Worm (Caenorhabditis elegans) whole organism, mixed stage, embryonic: ENCODE data around the gene nhr-145.

ENCODE experiments used
- ces-1 ChIP-seq: fragments of 150-350 bp; optimal IDR thresholded peaks from 2 replicates; lab custom pipeline; 2014; ENCODE audit warnings: missing biosample characterization, missing genetic modification reagents, missing genetic modification characterization
- elt-3 ChIP-seq: fragments of 150-350 bp; optimal IDR thresholded peaks from 2 replicates; lab custom pipeline; 2014; ENCODE audit warnings: missing biosample characterization, missing genetic modification characterization
- lin-13 ChIP-seq: fragments of 150-350 bp; optimal IDR thresholded peaks from 2 replicates; lab custom pipeline; 2014; ENCODE audit warnings: missing biosample characterization, missing genetic modification characterization
- lin-32 ChIP-seq: fragments of 200-800 bp; sonication (Bioruptor generic); optimal IDR thresholded peaks from 2 replicates; lab custom pipeline; 2018; ENCODE audit warnings: mild to moderate bottlenecking, missing genetic modification characterization, missing compliant biosample characterization
- lsy-2 ChIP-seq: fragments of 150-350 bp; optimal IDR thresholded peaks from 2 replicates; lab custom pipeline; 2014; ENCODE audit warnings: missing biosample characterization, missing genetic modification characterization
- mab-5 ChIP-seq: fragments of 150-350 bp; optimal IDR thresholded peaks from 2 replicates; lab custom pipeline; 2014; ENCODE audit warnings: missing biosample characterization, missing genetic modification characterization
- nhr-237 ChIP-seq: fragments of 150-350 bp; optimal IDR thresholded peaks from 2 replicates; lab custom pipeline; 2014; ENCODE audit warnings: missing biosample characterization, missing genetic modification characterization
- nhr-28 ChIP-seq: fragments of 150-350 bp; optimal IDR thresholded peaks from 2 replicates; lab custom pipeline; 2014; ENCODE audit warnings: missing biosample characterization, missing genetic modification characterization
- nhr-76 ChIP-seq: sonication (generic microtip); optimal IDR thresholded peaks from 2 replicates; lab custom pipeline; 2017; ENCODE audit warnings: missing biosample characterization, missing genetic modification characterization
- snpc-4 ChIP-seq: fragments of 150-350 bp; optimal IDR thresholded peaks from 2 replicates; lab custom pipeline; 2014; ENCODE audit warnings: missing biosample characterization, missing genetic modification characterization
- unc-62 ChIP-seq: fragments of 150-350 bp; optimal IDR thresholded peaks from 2 replicates; lab custom pipeline; 2014; ENCODE audit warnings: missing biosample characterization, missing genetic modification reagents, missing genetic modification characterization
- zip-8 ChIP-seq: fragments of 150-350 bp; optimal IDR thresholded peaks from 2 replicates; lab custom pipeline; 2014; ENCODE audit warnings: missing biosample characterization, missing genetic modification characterization

DNA sequence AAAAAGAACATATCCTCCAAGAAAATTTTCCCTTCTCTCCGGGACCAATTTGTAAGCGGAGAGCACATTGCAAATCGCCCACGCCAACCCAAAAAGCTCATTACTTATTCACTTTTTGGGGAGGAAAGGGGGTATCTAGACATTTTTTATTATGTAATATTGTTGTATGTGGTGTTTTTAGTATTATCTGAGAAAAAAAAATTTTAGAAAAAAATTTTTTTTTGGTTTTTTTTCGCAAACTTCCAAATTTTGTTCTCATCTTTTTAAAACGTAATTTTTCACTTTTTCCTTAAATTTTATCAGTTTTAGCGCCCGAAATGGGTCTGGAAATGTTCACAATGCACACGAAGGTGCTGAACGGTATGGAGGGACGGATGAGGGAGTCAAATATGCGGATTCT, 27.6 kb upstream of the nhr-145 start, which contains the start of gene twk-46:
- no peak for TF ChIP-seq unc-62
- no peak for TF ChIP-seq nhr-237 (tag; lab: Kevin White, UChicago)
- no peak for TF ChIP-seq lin-13
- no peak for TF ChIP-seq snpc-4 (tag; lab: Kevin White, UChicago)
- no peak for TF ChIP-seq elt-3 (tag; lab: Kevin White, UChicago)
- TF ChIP-seq mab-5 (tag; lab: Kevin White, UChicago) = no peak
- TF ChIP-seq nhr-76 (tag; lab: Kevin White, UChicago) = no peak
- TF ChIP-seq ces-1 (GFP tag; lab: Kevin White, UChicago) = no peak
- no peak for TF ChIP-seq zip-8 (tag; lab: Kevin White, UChicago)
- no peak for TF ChIP-seq lsy-2 (tag; lab: Kevin White, UChicago)
- TF ChIP-seq lin-32 (GFP tag; lab: Kevin White, UChicago) = no peak
- TF ChIP-seq nhr-28 (tag; lab: Kevin White, UChicago) = no peak
